Worm (Caenorhabditis elegans) whole organism, L3 larva: Measurements from ENCODE around the gene helq-1.

Source experiments
- elt-2 ChIP-seq: sonication (generic microtip); optimal IDR thresholded peaks from 2 replicates; lab custom pipeline; 2016; ENCODE audit warnings: missing genetic modification reagents, mild to moderate bottlenecking, missing genetic modification characterization, missing compliant biosample characterization
- nhr-76 ChIP-seq: fragments of 150-350 bp; sonication (generic microtip); optimal IDR thresholded peaks from 5 replicates; lab custom pipeline; 2014; ENCODE audit warnings: missing biosample characterization, missing genetic modification characterization

DNA sequence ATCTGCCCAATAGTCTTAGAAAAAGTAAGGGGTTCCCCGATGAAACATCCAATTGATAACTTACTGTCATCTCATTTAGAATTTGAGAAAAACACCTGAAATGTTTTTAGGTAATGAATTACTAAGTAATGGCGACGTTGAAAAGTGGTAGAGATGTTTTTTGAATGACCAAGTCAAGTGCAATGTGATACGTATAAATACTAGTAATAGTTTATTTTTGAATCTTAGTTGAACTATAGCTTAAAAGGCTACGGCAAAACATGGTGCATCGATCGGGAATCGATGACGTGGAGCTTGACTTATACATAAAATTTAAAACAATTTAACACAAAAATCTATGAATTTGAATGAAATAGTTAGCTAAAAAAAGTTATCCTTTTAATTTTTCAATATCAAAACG, 22.6 kb upstream of the helq-1 start, which contains the start of gene best-17:
- TF ChIP-seq elt-2 (tag; lab: Kevin White, UChicago) (no peak), nhr-76 (no peak)
